Worm (Caenorhabditis elegans) whole organism, L4 larva: Measurements from ENCODE around the gene C04E7.3.

Source experiments
- R02D3.7 ChIP-seq: fragments of 150-350 bp; sonication (generic microtip); optimal IDR thresholded peaks from 3 replicates; lab custom pipeline; 2014; ENCODE audit warnings: missing biosample characterization, missing genetic modification characterization
- hif-1 ChIP-seq, 2 experiments: sonication (generic microtip); optimal IDR thresholded peaks; 2 replicates each; lab custom pipeline; 2016 to 2017; ENCODE audit warnings: missing compliant biosample characterization in 2 of 2, missing genetic modification characterization in 2 of 2, missing genetic modification reagents in 2 of 2, missing genotype in 2 of 2, mild to moderate bottlenecking in 1 of 2
- ztf-11 ChIP-seq: fragments of 150-350 bp; optimal IDR thresholded peaks from 2 replicates; lab custom pipeline; 2014; ENCODE audit warnings: missing biosample characterization, missing genetic modification characterization

ce11 chrX:357792-358191 lies 10.8 kb upstream of the C04E7.3 start, which contains the start of gene C04E7.1:
- TF ChIP-seq ztf-11 (no peak), hif-1 (tag; optimal IDR thresholded peaks at IDR 0.05; lab: Kevin White, UChicago) (no peak), R02D3.7 (tag; lab: Kevin White, UChicago) (no peak)
